Fruit fly (Drosophila melanogaster): ENCODE measurements around the gene Ugt35B1.

The Ugt35B1 gene

DNA sequence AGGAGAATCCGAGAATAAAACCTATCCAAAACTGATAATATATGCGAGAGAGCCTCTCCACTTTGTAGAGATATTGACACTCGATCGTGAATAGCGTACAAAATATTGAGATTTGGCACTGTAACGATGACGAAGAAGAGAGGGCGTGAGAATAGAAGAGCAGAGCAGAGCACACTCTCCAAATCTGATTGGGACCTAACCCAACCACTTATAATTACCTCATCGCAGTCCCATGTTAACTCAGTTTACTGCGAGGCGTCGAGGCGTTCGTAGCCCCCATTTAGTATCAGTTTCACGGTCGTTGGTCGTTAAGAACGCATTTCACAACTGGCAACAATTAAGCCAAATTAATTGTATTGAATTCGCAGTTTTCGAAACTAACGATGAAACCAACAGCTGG lies 13.2 kb downstream of the Ugt35B1 start, which contains the start of gene Ugt302C1 (continued):
- peak; percentile 48; the same call in 1 of the 2 replicates for TF ChIP-seq sob (GFP tag; IDR thresholded peaks at IDR 0.05)
- peak; percentile 37 for TF ChIP-seq CG3281 (GFP tag; optimal IDR thresholded peaks at IDR 0.05)
- no peak for TF ChIP-seq luna (GFP tag; optimal IDR thresholded peaks at IDR 0.05)
- peak; percentile 55 for TF ChIP-seq exex (tag; optimal IDR thresholded peaks at IDR 0.05)
- peak; percentile 62; the same call in 1 of the 2 replicates for TF ChIP-seq CG13287 (GFP tag; IDR thresholded peaks at IDR 0.05; ENCODE audit: partially characterized antibody)
- TF ChIP-seq pb (GFP tag; optimal IDR thresholded peaks at IDR 0.05), result peak; percentile 4
- TF ChIP-seq yki (optimal IDR thresholded peaks at IDR 0.05), result peak; percentile 74
- TF ChIP-seq pum (GFP tag; optimal IDR thresholded peaks at IDR 0.05), result no peak
- peak; percentile 34; the same call in 1 of the 2 replicates for TF ChIP-seq Awh (GFP tag; IDR thresholded peaks at IDR 0.05)
- TF ChIP-seq Pdp1 (GFP tag; optimal IDR thresholded peaks at IDR 0.05), result peak in 1 of 2 experiments; percentile 90
- TF ChIP-seq CG15514 (GFP tag; optimal IDR thresholded peaks at IDR 0.05), result peak; percentile 7
- no peak for TF ChIP-seq CG10959 (GFP tag; IDR thresholded peaks at IDR 0.05)
- TF ChIP-seq kni (GFP tag; optimal IDR thresholded peaks at IDR 0.05), result peak; percentile 71
- peak; percentile 57; the same call in 2 of the 3 replicates for TF ChIP-seq CG34224 (GFP tag; IDR thresholded peaks at IDR 0.05; ENCODE audit: partially characterized antibody)
- peak; percentile 34 for TF ChIP-seq BtbVII (GFP tag; optimal IDR thresholded peaks at IDR 0.05)
- no peak for TF ChIP-seq CG3726 (GFP tag; IDR thresholded peaks at IDR 0.05)
- no peak for TF ChIP-seq vvl (GFP tag; IDR thresholded peaks at IDR 0.05)
- TF ChIP-seq grn (GFP tag; optimal IDR thresholded peaks at IDR 0.05), result peak; percentile 46
- no peak for TF ChIP-seq ken (GFP tag; IDR thresholded peaks at IDR 0.05)
- TF ChIP-seq GATAe (GFP tag; conservative IDR thresholded peaks at IDR 0.05), result no peak
- peak; percentile 32; the same call in 1 of the 2 replicates for TF ChIP-seq Adf1 (GFP tag; IDR thresholded peaks at IDR 0.05)
- TF ChIP-seq Trl (optimal IDR thresholded peaks at IDR 0.05), result peak; percentile 84 to 98
- TF ChIP-seq Trl (GFP tag; optimal IDR thresholded peaks at IDR 0.05), result peak; percentile 3
- TF ChIP-seq CG10543 (GFP tag; optimal IDR thresholded peaks at IDR 0.05), result no peak
- no peak for TF ChIP-seq fd3F (GFP tag; optimal IDR thresholded peaks at IDR 0.05)
- TF ChIP-seq ab (GFP tag; optimal IDR thresholded peaks at IDR 0.05), result no peak
- peak; percentile 29; the same call in 1 of the 2 replicates for TF ChIP-seq MBD-R2 (GFP tag; IDR thresholded peaks at IDR 0.05)
- TF ChIP-seq NFAT (GFP tag; IDR thresholded peaks at IDR 0.05), result peak; percentile 56; the same call in 1 of the 2 replicates
- TF ChIP-seq CG34376 (GFP tag; optimal IDR thresholded peaks at IDR 0.05), result peak; percentile 73
- peak; percentile 12 for TF ChIP-seq CG17385 (GFP tag; optimal IDR thresholded peaks at IDR 0.05)
- peak; percentile 79 for TF ChIP-seq CG3163 (GFP tag; optimal IDR thresholded peaks at IDR 0.05)
- no peak for TF ChIP-seq CG3995 (GFP tag; optimal IDR thresholded peaks at IDR 0.05)
- TF ChIP-seq Optix (GFP tag; IDR thresholded peaks at IDR 0.05), result no peak
- TF ChIP-seq Meics (GFP tag; optimal IDR thresholded peaks at IDR 0.05), result peak; percentile 9
- peak; percentile 44; the same call in 1 of the 4 replicates for TF ChIP-seq Dll (GFP tag; IDR thresholded peaks at IDR 0.05; ENCODE audit: partially characterized antibody)
- no peak for TF ChIP-seq jing (GFP tag; optimal IDR thresholded peaks at IDR 0.05)
- TF ChIP-seq otp (GFP tag; IDR thresholded peaks at IDR 0.05), result no peak
- TF ChIP-seq Atf3 (GFP tag; optimal IDR thresholded peaks at IDR 0.05), result peak; percentile 31
- TF ChIP-seq CG13624 (GFP tag; optimal IDR thresholded peaks at IDR 0.05), result peak; percentile 19
- peak; percentile 35 for TF ChIP-seq caup (GFP tag; optimal IDR thresholded peaks at IDR 0.05; ENCODE audit: severe bottlenecking)
- no peak for TF ChIP-seq ewg (GFP tag; optimal IDR thresholded peaks at IDR 0.05)
- TF ChIP-seq sug (tag; optimal IDR thresholded peaks at IDR 0.05), result peak; percentile 21
- peak; percentile 49 for TF ChIP-seq sens (GFP tag)
- 0 out of 2 replicates have a peak, but pooled peaks have one; percentile 34 for TF ChIP-seq slbo (GFP tag; IDR thresholded peaks at IDR 0.05)
- no peak for TF ChIP-seq sc (optimal IDR thresholded peaks at IDR 0.05)
- TF ChIP-seq sc (GFP tag; optimal IDR thresholded peaks at IDR 0.05), result no peak
- TF ChIP-seq trh (GFP tag; optimal IDR thresholded peaks at IDR 0.05), result no peak
- TF ChIP-seq CG32532 (GFP tag; IDR thresholded peaks at IDR 0.05), result peak; percentile 57; the same call in 1 of the 2 replicates
- peak; percentile 53 for TF ChIP-seq B-H2 (GFP tag; optimal IDR thresholded peaks at IDR 0.05)
- TF ChIP-seq corto (GFP tag; optimal IDR thresholded peaks at IDR 0.05), result peak; percentile 16
- TF ChIP-seq insv (GFP tag; optimal IDR thresholded peaks at IDR 0.05), result peak in 1 of 2 experiments; percentile 13
- no peak for TF ChIP-seq Sin3A (optimal IDR thresholded peaks at IDR 0.05)
